Worm (Caenorhabditis elegans) whole organism, late embryonic: ENCODE results near the gene Y97E10AR.4.

ENCODE experiments used
- C38D4.7 ChIP-seq: fragments of 200-800 bp; sonication (Bioruptor generic); optimal IDR thresholded peaks from 2 replicates; lab custom pipeline; 2018; ENCODE audit warnings: mild to moderate bottlenecking, missing genetic modification characterization, moderate library complexity, missing compliant biosample characterization
- F13H6.1 ChIP-seq: sonication (generic microtip); optimal IDR thresholded peaks from 2 replicates; lab custom pipeline; 2016; ENCODE audit warnings: missing genetic modification characterization, missing compliant biosample characterization
- K02D7.2 ChIP-seq: sonication (generic microtip); optimal IDR thresholded peaks from 2 replicates; lab custom pipeline; 2017; ENCODE audit warnings: mild to moderate bottlenecking, missing genetic modification characterization, missing compliant biosample characterization
- Y22D7AL.16 ChIP-seq: sonication (generic microtip); optimal IDR thresholded peaks from 2 replicates; lab custom pipeline; 2016; ENCODE audit warnings: missing genetic modification characterization, missing compliant biosample characterization
- ahr-1 ChIP-seq: sonication (generic microtip); optimal IDR thresholded peaks from 2 replicates; lab custom pipeline; 2016; ENCODE audit warnings: missing genetic modification characterization, missing compliant biosample characterization
- ceh-18 ChIP-seq: sonication (generic microtip); optimal IDR thresholded peaks from 2 replicates; lab custom pipeline; 2016; ENCODE audit warnings: missing genetic modification characterization, missing compliant biosample characterization
- ceh-2 ChIP-seq: sonication (generic microtip); optimal IDR thresholded peaks from 2 replicates; lab custom pipeline; 2016; ENCODE audit warnings: missing genotype, missing genetic modification characterization, missing compliant biosample characterization
- ceh-22 ChIP-seq: sonication (generic microtip); optimal IDR thresholded peaks from 2 replicates; lab custom pipeline; 2017; ENCODE audit warnings: missing biosample characterization, missing genetic modification characterization
- ceh-24 ChIP-seq: sonication (generic microtip); optimal IDR thresholded peaks from 2 replicates; lab custom pipeline; 2016; ENCODE audit warnings: mild to moderate bottlenecking, missing genetic modification characterization, missing compliant biosample characterization
- ceh-30 ChIP-seq: fragments of 150-350 bp; optimal IDR thresholded peaks from 2 replicates; lab custom pipeline; 2014; ENCODE audit warnings: missing biosample characterization, missing genetic modification characterization
- ceh-45 ChIP-seq: fragments of 200-800 bp; sonication (Bioruptor generic); IDR thresholded peaks from 2 replicates; pipeline ENCODE4 v1.3.6; 2022; ENCODE audit warnings: missing genetic modification reagents, missing genetic modification characterization, missing compliant biosample characterization
- ceh-9 ChIP-seq: sonication (generic microtip); optimal IDR thresholded peaks from 2 replicates; lab custom pipeline; 2016; ENCODE audit warnings: mild to moderate bottlenecking, missing genetic modification characterization, inconsistent platforms, missing compliant biosample characterization
- che-1 ChIP-seq: sonication (generic microtip); optimal IDR thresholded peaks from 2 replicates; lab custom pipeline; 2016; ENCODE audit warnings: mild to moderate bottlenecking, missing genetic modification characterization, missing compliant biosample characterization
- dmd-4 ChIP-seq: sonication (generic microtip); optimal IDR thresholded peaks from 2 replicates; lab custom pipeline; 2016; ENCODE audit warnings: borderline replicate concordance, missing genetic modification characterization, missing compliant biosample characterization
- dve-1 ChIP-seq: sonication (generic microtip); optimal IDR thresholded peaks from 2 replicates; lab custom pipeline; 2017; ENCODE audit warnings: antibody characterized with exemption, mild to moderate bottlenecking, missing genetic modification characterization, missing compliant biosample characterization
- elt-2 ChIP-seq: sonication (generic microtip); optimal IDR thresholded peaks from 2 replicates; lab custom pipeline; 2016; ENCODE audit warnings: missing genetic modification reagents, missing genetic modification characterization, missing compliant biosample characterization
- eyg-1 ChIP-seq: sonication (generic microtip); optimal IDR thresholded peaks from 2 replicates; lab custom pipeline; 2016; ENCODE audit warnings: missing genotype, missing genetic modification characterization, missing compliant biosample characterization
- fkh-10 ChIP-seq: fragments of 150-350 bp; optimal IDR thresholded peaks from 2 replicates; lab custom pipeline; 2014; ENCODE audit warnings: missing biosample characterization, missing genetic modification reagents, missing genetic modification characterization
- fkh-6 ChIP-seq: sonication (generic microtip); optimal IDR thresholded peaks from 2 replicates; lab custom pipeline; 2016; ENCODE audit warnings: missing genetic modification characterization, missing compliant biosample characterization
- gmeb-2 ChIP-seq: sonication (generic microtip); optimal IDR thresholded peaks from 2 replicates; lab custom pipeline; 2016; ENCODE audit warnings: missing genetic modification characterization, inconsistent platforms, missing compliant biosample characterization
- hlh-15 ChIP-seq: sonication (generic microtip); optimal IDR thresholded peaks from 2 replicates; lab custom pipeline; 2016; ENCODE audit warnings: missing genetic modification characterization, missing compliant biosample characterization
- hlh-30 ChIP-seq: sonication (generic microtip); optimal IDR thresholded peaks from 2 replicates; lab custom pipeline; 2017; ENCODE audit warnings: antibody characterized with exemption, missing genetic modification characterization, missing compliant biosample characterization; ENCODE audit not compliant: insufficient read depth
- hlh-6 ChIP-seq: sonication (generic microtip); optimal IDR thresholded peaks from 2 replicates; lab custom pipeline; 2016; ENCODE audit warnings: missing genotype, missing genetic modification characterization, missing compliant biosample characterization
- hlh-8 ChIP-seq: sonication (generic microtip); optimal IDR thresholded peaks from 2 replicates; lab custom pipeline; 2016; ENCODE audit warnings: missing genotype, missing genetic modification characterization, missing compliant biosample characterization
- lim-6 ChIP-seq: sonication (generic microtip); optimal IDR thresholded peaks from 2 replicates; lab custom pipeline; 2016; ENCODE audit warnings: missing genetic modification characterization, missing compliant biosample characterization
- madf-2 ChIP-seq: sonication (generic microtip); optimal IDR thresholded peaks from 2 replicates; lab custom pipeline; 2017; ENCODE audit warnings: missing genetic modification characterization, missing compliant biosample characterization
- odd-2 ChIP-seq: sonication (generic microtip); optimal IDR thresholded peaks from 2 replicates; lab custom pipeline; 2017; ENCODE audit warnings: antibody characterized with exemption, mild to moderate bottlenecking, missing genetic modification characterization, missing compliant biosample characterization
- pag-3 ChIP-seq: sonication (generic microtip); optimal IDR thresholded peaks from 2 replicates; lab custom pipeline; 2016; ENCODE audit warnings: missing compliant biosample characterization, missing genetic modification characterization, borderline replicate concordance
- pat-9 ChIP-seq: fragments of 200-800 bp; sonication (Bioruptor generic); optimal IDR thresholded peaks from 2 replicates; lab custom pipeline; 2018; ENCODE audit warnings: mild to moderate bottlenecking, missing genetic modification characterization, moderate library complexity, missing compliant biosample characterization
- pax-1 ChIP-seq: fragments of 150-350 bp; optimal IDR thresholded peaks from 2 replicates; lab custom pipeline; 2014; ENCODE audit warnings: missing biosample characterization, missing genetic modification characterization
- pha-4 ChIP-seq: fragments of 150-350 bp; optimal IDR thresholded peaks from 2 replicates; lab custom pipeline; 2018; ENCODE audit warnings: missing biosample characterization, missing genetic modification reagents, missing genetic modification characterization
- pqm-1 ChIP-seq: sonication (generic microtip); optimal IDR thresholded peaks from 2 replicates; lab custom pipeline; 2016; ENCODE audit warnings: missing genetic modification characterization, missing compliant biosample characterization
- pros-1 ChIP-seq: fragments of 150-350 bp; optimal IDR thresholded peaks from 2 replicates; lab custom pipeline; 2014; ENCODE audit warnings: missing biosample characterization, missing genetic modification reagents, missing genetic modification characterization
- ref-2 ChIP-seq: sonication (generic microtip); optimal IDR thresholded peaks from 2 replicates; lab custom pipeline; 2016; ENCODE audit warnings: missing genetic modification characterization, missing compliant biosample characterization
- rnt-1 ChIP-seq: sonication (generic microtip); optimal IDR thresholded peaks from 2 replicates; lab custom pipeline; 2016; ENCODE audit warnings: missing genetic modification characterization, missing compliant biosample characterization
- sdc-2 ChIP-seq: sonication (generic microtip); optimal IDR thresholded peaks from 2 replicates; lab custom pipeline; 2016; ENCODE audit warnings: missing genotype, missing genetic modification characterization, missing compliant biosample characterization
- ttx-3 ChIP-seq: sonication (generic microtip); optimal IDR thresholded peaks from 2 replicates; lab custom pipeline; 2016; ENCODE audit warnings: missing genetic modification reagents, missing genetic modification characterization, missing compliant biosample characterization
- unc-42 ChIP-seq: sonication (generic microtip); optimal IDR thresholded peaks from 2 replicates; lab custom pipeline; 2016; ENCODE audit warnings: missing genotype, missing genetic modification characterization, missing compliant biosample characterization
- unc-55 ChIP-seq: sonication (generic microtip); optimal IDR thresholded peaks from 2 replicates; lab custom pipeline; 2017; ENCODE audit warnings: missing biosample characterization, missing genetic modification reagents, missing genetic modification characterization
- unc-86 ChIP-seq: sonication (generic microtip); optimal IDR thresholded peaks from 2 replicates; lab custom pipeline; 2016; ENCODE audit warnings: missing genetic modification characterization, missing compliant biosample characterization
- zip-5 ChIP-seq: sonication (generic microtip); optimal IDR thresholded peaks from 2 replicates; lab custom pipeline; 2016; ENCODE audit warnings: missing genetic modification characterization, missing compliant biosample characterization
- ztf-16 ChIP-seq: sonication (generic microtip); optimal IDR thresholded peaks from 2 replicates; lab custom pipeline; 2017; ENCODE audit warnings: missing genetic modification characterization, missing compliant biosample characterization

Gene Y97E10AR.4

DNA sequence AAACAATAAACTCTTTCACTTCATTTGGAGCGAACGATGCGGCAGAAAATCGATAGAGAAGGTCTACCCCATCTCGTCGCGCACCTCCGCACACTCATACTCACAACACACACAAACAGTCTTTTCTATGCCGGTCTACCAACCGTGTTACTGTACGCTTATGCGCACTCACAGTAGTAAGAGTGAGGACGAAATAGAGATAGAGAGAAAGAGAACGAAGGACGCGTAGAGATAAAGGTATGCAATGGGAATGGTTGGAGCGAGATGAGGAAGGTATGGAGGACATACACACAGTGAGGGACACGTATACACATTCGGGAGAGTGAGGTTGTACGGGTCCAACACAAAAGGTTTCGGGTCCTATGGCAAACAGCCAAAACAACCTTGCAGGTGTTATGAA, 31.2 kb downstream of the Y97E10AR.4 start (continued):
- peak; percentile 15 for TF ChIP-seq ceh-2 (tag; lab: Kevin White, UChicago)

DNA sequence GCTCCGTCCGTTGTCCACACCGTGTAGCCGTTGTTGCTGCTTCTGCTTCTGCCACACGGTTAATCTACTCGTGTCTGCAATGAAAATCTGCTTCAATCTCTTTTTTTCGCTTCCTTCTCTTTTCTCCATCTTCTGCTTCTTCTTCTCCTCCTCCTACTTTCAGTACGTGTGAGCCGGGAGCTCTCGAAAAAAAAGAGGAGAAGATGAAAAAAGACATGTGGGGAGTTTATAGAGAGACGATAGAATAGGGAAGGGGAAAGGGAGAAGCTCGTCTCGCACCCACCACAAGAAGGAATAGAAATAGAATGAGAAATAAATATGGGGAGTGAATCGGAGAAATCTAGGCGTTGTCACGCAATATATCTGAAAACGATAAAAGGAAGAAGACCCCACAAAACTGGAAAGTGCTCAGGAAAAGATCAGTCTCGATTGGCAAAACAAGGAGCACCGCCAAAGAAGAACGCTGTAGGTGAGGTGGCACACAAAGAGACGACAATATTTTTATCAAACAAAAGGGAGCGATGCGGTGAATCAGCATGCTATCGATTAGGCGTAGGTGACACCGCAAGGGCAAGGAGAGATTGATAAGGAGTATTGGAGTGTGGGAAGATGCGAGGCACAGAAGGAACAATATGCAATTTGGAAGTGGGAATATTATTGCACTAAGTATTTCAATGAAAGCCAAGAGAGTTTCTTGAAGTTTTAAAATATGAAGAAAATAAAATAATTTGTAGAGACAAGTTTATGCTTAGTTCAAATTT, 32.2 kb downstream of the Y97E10AR.4 start, which contains the start of gene let-413:
let-413 (minus strand) TSS at position 76 of the 761 bp plus-strand sequence.
- TF ChIP-seq unc-55 (no peak), eyg-1 (tag; lab: Kevin White, UChicago) (no peak), elt-2 (tag; lab: Kevin White, UChicago) (peak; percentile 56), K02D7.2 (tag; lab: Kevin White, UChicago) (no peak), pat-9 (tag; lab: Kevin White, UChicago) (no peak), pax-1 (tag; lab: Kevin White, UChicago) (no peak), lim-6 (tag; lab: Kevin White, UChicago) (no peak), ref-2 (tag; lab: Kevin White, UChicago) (no peak), ceh-22 (tag; lab: Kevin White, UChicago) (no peak), sdc-2 (tag; lab: Kevin White, UChicago) (no peak), pqm-1 (tag; lab: Kevin White, UChicago) (peak; percentile 1), pros-1 (tag; lab: Kevin White, UChicago) (no peak), hlh-6 (tag; lab: Kevin White, UChicago) (no peak), dmd-4 (tag; lab: Kevin White, UChicago) (peak; percentile 26), ttx-3 (tag; lab: Kevin White, UChicago) (no peak), ceh-18 (tag; lab: Kevin White, UChicago) (no peak), fkh-6 (tag; lab: Kevin White, UChicago) (no peak), che-1 (no peak), ceh-24 (tag; lab: Kevin White, UChicago) (no peak), Y22D7AL.16 (tag; lab: Kevin White, UChicago) (no peak), rnt-1 (no peak), ahr-1 (tag; lab: Kevin White, UChicago) (no peak), C38D4.7 (GFP tag; lab: Kevin White, UChicago) (no peak), gmeb-2 (tag; lab: Kevin White, UChicago) (no peak), odd-2 (no peak), hlh-8 (tag; lab: Kevin White, UChicago) (no peak), ceh-30 (tag; lab: Kevin White, UChicago) (no peak), ceh-45 (GFP tag; lab: Robert Waterston, UW) (no peak), pag-3 (tag; lab: Kevin White, UChicago) (no peak), fkh-10 (no peak), unc-42 (peak; percentile 20), hlh-30 (no peak), pha-4 (no peak)

DNA sequence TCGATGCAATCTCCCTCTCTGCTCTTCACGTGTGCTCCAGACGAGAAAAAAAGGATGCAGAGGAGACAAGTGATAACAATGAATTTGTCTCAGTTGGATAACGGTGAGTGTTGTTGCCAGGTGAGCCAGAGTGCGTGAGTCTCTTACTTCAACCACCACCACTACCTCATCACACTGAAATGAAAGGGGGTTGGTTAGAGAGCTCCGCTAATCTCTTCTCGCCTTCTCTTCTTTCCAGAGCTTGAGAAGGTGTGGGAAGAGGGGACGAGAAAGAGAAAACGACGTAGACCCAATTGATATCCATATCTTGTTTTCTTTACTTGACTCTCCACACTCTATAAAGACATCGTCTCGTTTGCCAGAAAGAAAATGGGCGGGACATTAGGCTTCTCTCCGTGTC, 38.7 kb downstream of the Y97E10AR.4 start:
- no peak for TF ChIP-seq sdc-2 (tag; lab: Kevin White, UChicago)

DNA sequence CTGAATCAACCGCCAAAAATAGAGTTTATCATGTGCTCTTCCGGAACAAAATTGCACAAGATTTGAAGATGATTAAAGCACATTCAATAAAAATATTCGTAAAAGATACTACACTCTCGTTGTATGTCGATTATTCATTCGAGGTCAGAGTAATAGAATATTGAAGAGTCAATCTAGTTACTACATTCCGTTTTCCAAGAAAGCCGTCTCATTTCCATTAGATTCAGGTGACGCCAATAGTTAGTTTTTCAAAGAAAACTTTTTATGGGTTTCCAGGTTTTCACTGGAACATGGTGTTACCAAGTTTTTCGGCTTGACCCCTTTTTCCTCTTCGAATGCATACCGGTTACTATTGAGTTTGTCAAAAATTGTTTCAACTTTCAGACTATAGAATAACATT, 39.5 kb downstream of the Y97E10AR.4 start:
- TF ChIP-seq ttx-3 (tag; lab: Kevin White, UChicago) (no peak), F13H6.1 (tag; lab: Kevin White, UChicago) (no peak), pros-1 (tag; lab: Kevin White, UChicago) (no peak), zip-5 (tag; lab: Kevin White, UChicago) (no peak), hlh-15 (tag; lab: Kevin White, UChicago) (no peak), C38D4.7 (GFP tag; lab: Kevin White, UChicago) (no peak), ceh-9 (tag; lab: Kevin White, UChicago) (no peak), unc-86 (no peak), madf-2 (tag; lab: Kevin White, UChicago) (no peak), ceh-22 (tag; lab: Kevin White, UChicago) (no peak), pag-3 (tag; lab: Kevin White, UChicago) (no peak), Y22D7AL.16 (tag; lab: Kevin White, UChicago) (no peak), dmd-4 (tag; lab: Kevin White, UChicago) (no peak), ztf-16 (tag; lab: Kevin White, UChicago) (no peak), ceh-24 (tag; lab: Kevin White, UChicago) (no peak), dve-1 (tag; lab: Kevin White, UChicago) (no peak)
- TF ChIP-seq, all 69 proteins: peak for 0
